Worm (Caenorhabditis elegans) whole organism, L2 larva: ENCODE measurements around the gene F54F12.1.

Experiments
- ama-1 ChIP-seq: fragments of 150-350 bp; optimal IDR thresholded peaks from 2 replicates; lab custom pipeline; 2018; ENCODE audit warnings: inconsistent platforms
- ceh-16 ChIP-seq: fragments of 150-350 bp; optimal IDR thresholded peaks from 2 replicates; lab custom pipeline; 2014; ENCODE audit warnings: missing biosample characterization, missing genetic modification characterization
- elt-3 ChIP-seq: sonication (generic microtip); optimal IDR thresholded peaks from 2 replicates; lab custom pipeline; 2017; ENCODE audit warnings: missing biosample characterization, missing genetic modification characterization
- lin-39 ChIP-seq: fragments of 150-350 bp; optimal IDR thresholded peaks from 2 replicates; lab custom pipeline; 2014; ENCODE audit warnings: missing biosample characterization, missing genetic modification reagents, missing genetic modification characterization
- mbf-1 ChIP-seq: sonication (generic microtip); optimal IDR thresholded peaks from 2 replicates; lab custom pipeline; 2017; ENCODE audit warnings: missing biosample characterization, missing genetic modification characterization
- nhr-10 ChIP-seq: sonication (generic microtip); optimal IDR thresholded peaks from 2 replicates; lab custom pipeline; 2017; ENCODE audit warnings: missing biosample characterization, missing genetic modification characterization
- nhr-11 ChIP-seq: fragments of 150-350 bp; optimal IDR thresholded peaks from 2 replicates; lab custom pipeline; 2014; ENCODE audit warnings: missing biosample characterization, missing genetic modification characterization
- nhr-12 ChIP-seq: fragments of 150-350 bp; optimal IDR thresholded peaks from 2 replicates; lab custom pipeline; 2014; ENCODE audit warnings: missing biosample characterization, missing genetic modification characterization

DNA sequence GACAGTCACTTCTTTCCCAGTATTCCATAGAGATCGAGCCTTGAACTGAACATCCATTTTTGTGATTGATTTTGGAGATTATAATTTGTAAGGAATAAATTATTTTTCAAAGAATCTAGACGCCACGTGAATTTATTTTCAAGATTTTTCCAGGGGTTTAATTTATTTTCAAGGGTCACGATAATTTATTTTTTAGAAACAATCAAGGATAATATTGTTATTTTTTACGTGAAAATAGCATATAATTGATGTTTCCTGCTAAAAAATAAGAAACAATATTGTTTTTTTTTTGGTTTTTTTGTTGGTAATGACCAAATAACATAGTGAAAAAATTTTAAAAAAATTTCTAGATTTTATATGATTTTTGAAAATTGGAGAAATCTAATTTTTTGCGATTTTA, 25.6 kb downstream of the F54F12.1 start, which contains the start of gene F14F7.4:
- TF ChIP-seq lin-39 (tag; lab: Kevin White, UChicago) (no peak), ceh-16 (tag; lab: Kevin White, UChicago) (no peak), mbf-1 (no peak), ama-1 (no peak), nhr-11 (tag; lab: Kevin White, UChicago) (no peak), elt-3 (no peak), nhr-10 (tag; lab: Kevin White, UChicago) (no peak), nhr-12 (no peak)
